Fruit fly (Drosophila melanogaster) whole organism, embryonic: Measurements from ENCODE around the gene Notum.

Experiments
- Ada2b ChIP-seq: fragments of 200-800 bp; sonication (Bioruptor generic); IDR thresholded peaks from 2 replicates; pipeline ENCODE4 v1.3.6; 2022; ENCODE audit warnings: missing biosample characterization, missing genetic modification characterization
- Awh ChIP-seq: fragments of 200-800 bp; sonication (Bioruptor generic); IDR thresholded peaks from 2 replicates; pipeline ENCODE4, ENCODE4 v1.3.6; 2022; ENCODE audit warnings: missing biosample characterization, missing genetic modification characterization
- Bteb2 ChIP-seq: fragments of 200-800 bp; sonication (Bioruptor generic); optimal IDR thresholded peaks from 2 replicates; lab custom pipeline; 2016; ENCODE audit warnings: missing biosample characterization, missing genetic modification characterization
- CG10366 ChIP-seq: fragments of 200-800 bp; sonication (Bioruptor generic); IDR thresholded peaks from 2 replicates; pipeline ENCODE4 v1.3.6; 2022; ENCODE audit warnings: missing biosample characterization, missing genetic modification characterization
- CG13296 ChIP-seq: fragments of 200-800 bp; sonication (Bioruptor generic); optimal IDR thresholded peaks from 3 replicates; lab custom pipeline; 2018; ENCODE audit warnings: missing biosample characterization, mild to moderate bottlenecking, missing genetic modification characterization
- CG13894 ChIP-seq: fragments of 200-800 bp; sonication (Bioruptor generic); optimal IDR thresholded peaks from 3 replicates; lab custom pipeline; 2018; ENCODE audit warnings: missing biosample characterization, mild to moderate bottlenecking, missing genetic modification characterization, moderate library complexity
- CG15269 ChIP-seq: fragments of 200-800 bp; sonication (Bioruptor generic); optimal IDR thresholded peaks from 2 replicates; lab custom pipeline; 2018; ENCODE audit warnings: missing biosample characterization, mild to moderate bottlenecking, missing genetic modification characterization, moderate library complexity
- CG15696 ChIP-seq: fragments of 200-800 bp; sonication (Bioruptor generic); optimal IDR thresholded peaks from 2 replicates; lab custom pipeline; 2019; ENCODE audit warnings: missing biosample characterization, mild to moderate bottlenecking, missing genetic modification characterization, moderate library complexity
- CG17612 ChIP-seq: fragments of 200-800 bp; sonication (Bioruptor generic); IDR thresholded peaks from 2 replicates; pipeline ENCODE4 v1.3.6; 2022; ENCODE audit warnings: missing biosample characterization, missing genetic modification characterization
- CG17829 ChIP-seq: fragments of 200-800 bp; optimal IDR thresholded peaks from 2 replicates; lab custom pipeline; 2019; ENCODE audit warnings: missing biosample characterization, mild to moderate bottlenecking, missing genetic modification characterization, moderate library complexity
- CG18599 ChIP-seq: fragments of 200-800 bp; sonication (Bioruptor generic); optimal IDR thresholded peaks from 3 replicates; lab custom pipeline; 2017; ENCODE audit warnings: missing biosample characterization, missing genetic modification characterization, mild to moderate bottlenecking, moderate library complexity, missing genetic modification reagents
- CG3163 ChIP-seq: fragments of 200-800 bp; sonication (Bioruptor generic); optimal IDR thresholded peaks from 3 replicates; lab custom pipeline; 2016; ENCODE audit warnings: missing biosample characterization, missing genetic modification characterization
- CG7963 ChIP-seq: fragments of 200-800 bp; sonication (Bioruptor generic); IDR thresholded peaks from 3 replicates; pipeline ENCODE4 v1.3.6; 2022; ENCODE audit warnings: missing biosample characterization, missing genetic modification characterization; ENCODE audit not compliant: partially characterized antibody
- CG9215 ChIP-seq: fragments of 200-800 bp; sonication (Bioruptor generic); IDR thresholded peaks from 2 replicates; pipeline ENCODE4 v1.3.6; 2022; ENCODE audit warnings: missing biosample characterization, missing genetic modification characterization
- CoRest ChIP-seq: fragments of 200-800 bp; sonication (Bioruptor generic); optimal IDR thresholded peaks from 3 replicates; lab custom pipeline; 2018; ENCODE audit warnings: missing biosample characterization, mild to moderate bottlenecking, missing genetic modification characterization, moderate library complexity
- Elba2 ChIP-seq: fragments of 200-800 bp; sonication (Bioruptor generic); optimal IDR thresholded peaks from 3 replicates; lab custom pipeline; 2016; ENCODE audit warnings: missing biosample characterization, missing genetic modification characterization
- HLH54F ChIP-seq: fragments of 200-800 bp; sonication (Bioruptor generic); optimal IDR thresholded peaks from 3 replicates; lab custom pipeline; 2016; ENCODE audit warnings: missing biosample characterization, missing genetic modification characterization
- Hr39 ChIP-seq: fragments of >200 bp; optimal IDR thresholded peaks from 2 replicates; lab custom pipeline; 2017
- Lpt ChIP-seq: fragments of >200 bp; optimal IDR thresholded peaks from 2 replicates; lab custom pipeline; 2018; ENCODE audit warnings: missing biosample characterization, missing genetic modification characterization
- Nf-YA ChIP-seq: fragments of 200-800 bp; sonication (Bioruptor generic); IDR thresholded peaks from 2 replicates; pipeline ENCODE4 v1.3.6; 2022; ENCODE audit warnings: missing biosample characterization, missing genetic modification characterization
- Spps ChIP-seq: fragments of 200-800 bp; sonication (Bioruptor generic); optimal IDR thresholded peaks from 2 replicates; lab custom pipeline; 2018; ENCODE audit warnings: missing biosample characterization, mild to moderate bottlenecking, missing genetic modification characterization
- Trl ChIP-seq, 3 experiments: fragments of >200 bp in 2 of 3; fragments of 200-800 bp in 1 of 3; sonication (Bioruptor generic) in 1 of 3; optimal IDR thresholded peaks; 2 replicates in 1 of 3; 3 replicates in 2 of 3; lab custom pipeline; 2016 to 2017; ENCODE audit warnings: missing biosample characterization in 1 of 3, missing genetic modification characterization in 1 of 3
- Xbp1 ChIP-seq: fragments of 200-800 bp; sonication (Bioruptor generic); optimal IDR thresholded peaks from 3 replicates; lab custom pipeline; 2016; ENCODE audit warnings: missing biosample characterization, mild to moderate bottlenecking, missing genetic modification characterization
- abd-A ChIP-seq: fragments of 200-800 bp; sonication (Bioruptor generic); optimal IDR thresholded peaks from 3 replicates; lab custom pipeline; 2019; ENCODE audit warnings: missing biosample characterization, mild to moderate bottlenecking, missing genetic modification characterization, moderate library complexity
- bowl ChIP-seq: fragments of 200-800 bp; sonication (Bioruptor generic); IDR thresholded peaks from 2 replicates; pipeline ENCODE4 v1.3.6; 2022; ENCODE audit warnings: missing biosample characterization, missing genetic modification characterization
- chif ChIP-seq, 2 experiments: fragments of 200-800 bp; sonication (Bioruptor generic); optimal IDR thresholded peaks; 3 replicates each; lab custom pipeline; 2016; ENCODE audit warnings: missing biosample characterization in 2 of 2, missing genetic modification characterization in 2 of 2
- chinmo ChIP-seq: fragments of 200-800 bp; sonication (Bioruptor generic); IDR thresholded peaks from 4 replicates; pipeline ENCODE4 v1.3.6; 2022; ENCODE audit warnings: missing biosample characterization, missing genetic modification characterization; ENCODE audit not compliant: partially characterized antibody
- chn ChIP-seq: fragments of 200-800 bp; sonication (Bioruptor generic); optimal IDR thresholded peaks from 2 replicates; lab custom pipeline; 2016; ENCODE audit warnings: missing biosample characterization, missing genetic modification characterization
- crc ChIP-seq: fragments of 200-800 bp; sonication (Bioruptor generic); optimal IDR thresholded peaks from 2 replicates; lab custom pipeline; 2016; ENCODE audit warnings: missing biosample characterization, missing genetic modification characterization
- cwo ChIP-seq: fragments of 200-800 bp; sonication (Bioruptor generic); optimal IDR thresholded peaks from 3 replicates; lab custom pipeline; 2017; ENCODE audit warnings: missing biosample characterization, missing genetic modification characterization, mild to moderate bottlenecking, moderate library complexity, missing genetic modification reagents
- dmrt11E ChIP-seq: fragments of 200-800 bp; sonication (Bioruptor generic); optimal IDR thresholded peaks from 3 replicates; lab custom pipeline; 2018; ENCODE audit warnings: missing biosample characterization, mild to moderate bottlenecking, missing genetic modification characterization, moderate library complexity
- ewg ChIP-seq: fragments of 200-800 bp; sonication (Bioruptor generic); optimal IDR thresholded peaks from 3 replicates; lab custom pipeline; 2017; ENCODE audit warnings: mild to moderate bottlenecking, missing biosample characterization, missing genetic modification reagents, missing genetic modification characterization
- fd96Cb ChIP-seq: fragments of 200-800 bp; sonication (Bioruptor generic); optimal IDR thresholded peaks from 2 replicates; lab custom pipeline; 2018; ENCODE audit warnings: missing biosample characterization, mild to moderate bottlenecking, missing genetic modification characterization, moderate library complexity
- gro ChIP-seq: fragments of 200-800 bp; sonication (Bioruptor generic); optimal IDR thresholded peaks from 2 replicates; lab custom pipeline; 2016; ENCODE audit warnings: missing biosample characterization, missing genetic modification characterization
- nmo ChIP-seq: fragments of 200-800 bp; sonication (Bioruptor generic); optimal IDR thresholded peaks from 2 replicates; lab custom pipeline; 2018; ENCODE audit warnings: missing biosample characterization, mild to moderate bottlenecking, missing genetic modification characterization, moderate library complexity
- oc ChIP-seq: fragments of 200-800 bp; sonication (Bioruptor generic); optimal IDR thresholded peaks from 2 replicates; lab custom pipeline; 2018; ENCODE audit warnings: missing biosample characterization, mild to moderate bottlenecking, missing genetic modification characterization, moderate library complexity
- pb ChIP-seq: fragments of 200-800 bp; sonication (Bioruptor generic); optimal IDR thresholded peaks from 3 replicates; lab custom pipeline; 2016; ENCODE audit warnings: missing biosample characterization, missing genetic modification characterization
- pros ChIP-seq: fragments of 200-800 bp; sonication (Bioruptor generic); optimal IDR thresholded peaks from 3 replicates; lab custom pipeline; 2019; ENCODE audit warnings: missing biosample characterization, mild to moderate bottlenecking, missing genetic modification characterization, moderate library complexity
- sd ChIP-seq: fragments of 200-800 bp; sonication (Bioruptor generic); optimal IDR thresholded peaks from 3 replicates; lab custom pipeline; 2018; ENCODE audit warnings: missing biosample characterization, mild to moderate bottlenecking, missing genetic modification characterization, moderate library complexity
- slp2 ChIP-seq: fragments of 200-800 bp; sonication (Bioruptor generic); optimal IDR thresholded peaks from 2 replicates; lab custom pipeline; 2016; ENCODE audit warnings: missing biosample characterization, missing genetic modification characterization
- vvl ChIP-seq: fragments of 200-800 bp; sonication (Bioruptor generic); IDR thresholded peaks from 2 replicates; pipeline ENCODE4 v1.3.6; 2022; ENCODE audit warnings: missing biosample characterization, missing genetic modification characterization
- yki ChIP-seq: fragments of >200 bp; optimal IDR thresholded peaks from 3 replicates; lab custom pipeline; 2018
- zen2 ChIP-seq: fragments of 200-800 bp; sonication (Bioruptor generic); IDR thresholded peaks from 3 replicates; pipeline ENCODE4 v1.3.6; 2022; ENCODE audit warnings: missing biosample characterization, missing genetic modification characterization; ENCODE audit not compliant: partially characterized antibody
- zfh2 ChIP-seq: fragments of 200-800 bp; sonication (Bioruptor generic); optimal IDR thresholded peaks from 2 replicates; lab custom pipeline; 2016; ENCODE audit warnings: missing biosample characterization, missing genetic modification characterization

Gene Notum

DNA sequence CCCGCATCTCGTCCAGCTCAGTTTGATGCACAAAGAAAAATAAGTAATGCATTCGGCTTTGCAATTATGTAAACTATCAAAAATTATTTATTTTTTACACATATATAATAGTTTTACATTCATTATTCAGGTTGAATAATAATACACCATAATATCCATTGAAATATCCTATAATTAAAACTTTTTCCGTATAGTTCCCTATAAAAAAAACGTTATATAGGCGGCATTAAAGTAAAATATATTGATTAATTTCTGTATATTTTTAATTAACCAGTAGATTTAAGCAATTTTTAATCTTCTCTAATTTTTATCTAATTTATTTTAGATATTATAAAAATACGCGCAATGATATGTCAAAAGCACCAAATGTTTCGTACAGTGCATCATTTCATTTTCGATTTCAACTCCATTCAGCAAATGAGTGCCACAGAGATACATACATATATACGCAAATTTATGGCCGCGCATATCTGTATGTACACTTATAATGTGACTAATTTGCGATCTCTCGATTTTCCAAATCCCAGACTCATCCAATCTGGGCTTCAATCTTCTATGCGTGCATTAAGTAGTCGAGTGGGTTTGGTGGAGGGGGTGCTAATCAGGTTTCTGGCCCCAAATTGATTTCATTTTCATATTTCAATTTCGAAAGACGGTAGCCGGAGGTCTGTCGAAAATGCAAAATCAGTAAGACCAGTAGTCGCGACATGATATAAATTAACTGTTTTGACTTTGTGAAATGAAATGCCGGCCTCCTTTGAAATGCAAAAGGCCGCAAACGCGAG, 9.9 kb upstream of the Notum start (continued):
- peak; percentile 46 for TF ChIP-seq nmo
- peak; percentile 72; the same call in 1 of the 2 replicates for TF ChIP-seq bowl (GFP tag; lab: Robert Waterston, UW)
- no peak for TF ChIP-seq CG13296 (GFP tag; lab: Kevin White, UChicago)
- no peak for TF ChIP-seq Elba2 (GFP tag; lab: Kevin White, UChicago)
- no peak for TF ChIP-seq yki
- TF ChIP-seq dmrt11E = peak; percentile 60
- TF ChIP-seq fd96Cb (tag; lab: Kevin White, UChicago) = peak; percentile 20
- TF ChIP-seq CG15696 (tag; lab: Kevin White, UChicago) = peak; percentile 49
- TF ChIP-seq Spps (tag; lab: Kevin White, UChicago) = no peak
- TF ChIP-seq CG17829 (tag; lab: Kevin White, UChicago) = peak; percentile 57
- TF ChIP-seq CoRest (tag; lab: Kevin White, UChicago) = peak; percentile 37

DNA sequence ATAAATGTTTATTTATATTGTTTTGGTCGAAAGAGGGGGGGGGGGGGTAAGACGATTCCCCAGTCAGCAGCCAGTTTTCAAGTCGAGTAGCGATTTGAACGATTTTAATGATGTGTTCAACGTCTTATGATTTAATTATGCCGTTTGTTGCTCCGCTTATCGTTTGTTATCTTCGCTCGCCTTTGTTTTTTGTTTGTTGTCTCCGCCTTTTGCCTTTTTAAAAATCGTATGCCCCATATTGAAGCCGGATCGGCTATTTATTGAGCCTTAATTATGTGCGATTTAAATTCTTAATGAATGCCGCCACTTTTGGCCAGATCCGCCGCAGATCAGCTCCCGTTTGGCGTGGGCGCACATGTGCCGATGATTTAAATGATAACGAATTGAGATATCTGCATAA, 8.8 kb upstream of the Notum start:
- TF ChIP-seq CG9215 (GFP tag; lab: Robert Waterston, UW) = no peak
- peak; percentile 97 for TF ChIP-seq abd-A (tag; lab: Kevin White, UChicago)
- no peak for TF ChIP-seq Nf-YA
- TF ChIP-seq Awh = peak; percentile 80
- TF ChIP-seq slp2 (GFP tag; lab: Kevin White, UChicago) = no peak
- no peak for TF ChIP-seq crc (GFP tag; lab: Kevin White, UChicago)
- no peak for TF ChIP-seq Spps (tag; lab: Kevin White, UChicago)
- no peak for TF ChIP-seq CG17612 (GFP tag; lab: Robert Waterston, UW)
- TF ChIP-seq CG3163 (GFP tag; lab: Kevin White, UChicago) = no peak
- peak; percentile 48; the same call in 1 of the 2 replicates for TF ChIP-seq bowl (GFP tag; lab: Robert Waterston, UW)
- TF ChIP-seq Bteb2 (GFP tag; lab: Kevin White, UChicago) = no peak
- TF ChIP-seq Xbp1 (GFP tag; lab: Kevin White, UChicago) = no peak
- no peak for TF ChIP-seq HLH54F (GFP tag; lab: Kevin White, UChicago)
- peak; percentile 50 for TF ChIP-seq CG15269 (tag; lab: Kevin White, UChicago)
- TF ChIP-seq oc (tag; lab: Kevin White, UChicago) = peak; percentile 61
- TF ChIP-seq pros (GFP tag; lab: Kevin White, UChicago) = peak; percentile 53
- TF ChIP-seq CG10366 (GFP tag; lab: Robert Waterston, UW) = no peak
- TF ChIP-seq chn (GFP tag; lab: Kevin White, UChicago) = no peak
- TF ChIP-seq zfh2 (GFP tag; lab: Kevin White, UChicago) = no peak
- no peak for TF ChIP-seq ewg (GFP tag; lab: Kevin White, UChicago)
- TF ChIP-seq Hr39 (lab: Kevin White, UChicago) = no peak
- no peak for TF ChIP-seq chif (GFP tag; optimal IDR thresholded peaks at IDR 0.05; lab: Kevin White, UChicago)
- TF ChIP-seq gro (GFP tag; lab: Kevin White, UChicago) = peak; percentile 68
- TF ChIP-seq cwo (GFP tag; lab: Kevin White, UChicago) = peak; percentile 27
- TF ChIP-seq sd (tag; lab: Kevin White, UChicago) = peak; percentile 65
- TF ChIP-seq CG18599 (GFP tag; lab: Kevin White, UChicago) = no peak
- no peak for TF ChIP-seq pb (GFP tag; lab: Kevin White, UChicago)
- no peak for TF ChIP-seq Lpt (GFP tag; lab: Kevin White, UChicago)
- peak; percentile 43; the same call in 1 of the 2 replicates for TF ChIP-seq vvl (GFP tag; lab: Robert Waterston, UW)
- no peak for TF ChIP-seq Trl (optimal IDR thresholded peaks at IDR 0.05; lab: Kevin White, UChicago)
- TF ChIP-seq Trl (GFP tag; optimal IDR thresholded peaks at IDR 0.05; lab: Kevin White, UChicago) = no peak
- TF ChIP-seq Ada2b (GFP tag; lab: Robert Waterston, UW) = no peak
- TF ChIP-seq zen2 (GFP tag; lab: Robert Waterston, UW) = 0 out of 3 replicates have a peak, but pooled peaks have one; percentile 6
- TF ChIP-seq CG7963 (GFP tag; lab: Robert Waterston, UW) = no peak
- peak; percentile 75 for TF ChIP-seq CG13894 (tag; lab: Kevin White, UChicago)
- TF ChIP-seq chinmo (GFP tag; lab: Robert Waterston, UW) = 0 out of 4 replicates have a peak, but pooled peaks have one; percentile 31
